Worm (Caenorhabditis elegans) whole organism, late embryonic: ENCODE data around the gene F16G10.6.

Source experiments
- C08G9.2 ChIP-seq: sonication (generic microtip); optimal IDR thresholded peaks from 2 replicates; lab custom pipeline; 2016; ENCODE audit warnings: mild to moderate bottlenecking, missing genetic modification characterization, moderate library complexity, missing compliant biosample characterization
- F13H6.1 ChIP-seq: sonication (generic microtip); optimal IDR thresholded peaks from 2 replicates; lab custom pipeline; 2016; ENCODE audit warnings: missing genetic modification characterization, missing compliant biosample characterization
- ceh-2 ChIP-seq: sonication (generic microtip); optimal IDR thresholded peaks from 2 replicates; lab custom pipeline; 2016; ENCODE audit warnings: missing genotype, missing genetic modification characterization, missing compliant biosample characterization
- ceh-24 ChIP-seq: sonication (generic microtip); optimal IDR thresholded peaks from 2 replicates; lab custom pipeline; 2016; ENCODE audit warnings: mild to moderate bottlenecking, missing genetic modification characterization, missing compliant biosample characterization
- ceh-30 ChIP-seq: fragments of 150-350 bp; optimal IDR thresholded peaks from 2 replicates; lab custom pipeline; 2014; ENCODE audit warnings: missing biosample characterization, missing genetic modification characterization
- ceh-48 ChIP-seq: sonication (generic microtip); optimal IDR thresholded peaks from 2 replicates; lab custom pipeline; 2016; ENCODE audit warnings: missing genetic modification characterization, inconsistent platforms, missing compliant biosample characterization
- ceh-9 ChIP-seq: sonication (generic microtip); optimal IDR thresholded peaks from 2 replicates; lab custom pipeline; 2016; ENCODE audit warnings: mild to moderate bottlenecking, missing genetic modification characterization, inconsistent platforms, missing compliant biosample characterization
- dmd-4 ChIP-seq: sonication (generic microtip); optimal IDR thresholded peaks from 2 replicates; lab custom pipeline; 2016; ENCODE audit warnings: borderline replicate concordance, missing genetic modification characterization, missing compliant biosample characterization
- dve-1 ChIP-seq: sonication (generic microtip); optimal IDR thresholded peaks from 2 replicates; lab custom pipeline; 2017; ENCODE audit warnings: antibody characterized with exemption, mild to moderate bottlenecking, missing genetic modification characterization, missing compliant biosample characterization
- elt-2 ChIP-seq: sonication (generic microtip); optimal IDR thresholded peaks from 2 replicates; lab custom pipeline; 2016; ENCODE audit warnings: missing genetic modification reagents, missing genetic modification characterization, missing compliant biosample characterization
- hlh-15 ChIP-seq: sonication (generic microtip); optimal IDR thresholded peaks from 2 replicates; lab custom pipeline; 2016; ENCODE audit warnings: missing genetic modification characterization, missing compliant biosample characterization
- hlh-30 ChIP-seq: sonication (generic microtip); optimal IDR thresholded peaks from 2 replicates; lab custom pipeline; 2017; ENCODE audit warnings: antibody characterized with exemption, missing genetic modification characterization, missing compliant biosample characterization; ENCODE audit not compliant: insufficient read depth
- hlh-6 ChIP-seq: sonication (generic microtip); optimal IDR thresholded peaks from 2 replicates; lab custom pipeline; 2016; ENCODE audit warnings: missing genotype, missing genetic modification characterization, missing compliant biosample characterization
- hlh-8 ChIP-seq: sonication (generic microtip); optimal IDR thresholded peaks from 2 replicates; lab custom pipeline; 2016; ENCODE audit warnings: missing genotype, missing genetic modification characterization, missing compliant biosample characterization
- lim-6 ChIP-seq: sonication (generic microtip); optimal IDR thresholded peaks from 2 replicates; lab custom pipeline; 2016; ENCODE audit warnings: missing genetic modification characterization, missing compliant biosample characterization
- madf-2 ChIP-seq: sonication (generic microtip); optimal IDR thresholded peaks from 2 replicates; lab custom pipeline; 2017; ENCODE audit warnings: missing genetic modification characterization, missing compliant biosample characterization
- mec-3 ChIP-seq: sonication (generic microtip); optimal IDR thresholded peaks from 2 replicates; lab custom pipeline; 2016; ENCODE audit warnings: borderline replicate concordance, missing genetic modification characterization, missing compliant biosample characterization
- nfya-1 ChIP-seq: sonication (generic microtip); optimal IDR thresholded peaks from 2 replicates; lab custom pipeline; 2017; ENCODE audit warnings: missing genetic modification characterization, mild to moderate bottlenecking, missing compliant biosample characterization, antibody characterized with exemption, moderate library complexity
- nhr-11 ChIP-seq: fragments of 150-350 bp; optimal IDR thresholded peaks from 2 replicates; lab custom pipeline; 2014; ENCODE audit warnings: missing biosample characterization, missing genetic modification characterization
- odd-2 ChIP-seq: sonication (generic microtip); optimal IDR thresholded peaks from 2 replicates; lab custom pipeline; 2017; ENCODE audit warnings: antibody characterized with exemption, mild to moderate bottlenecking, missing genetic modification characterization, missing compliant biosample characterization
- pag-3 ChIP-seq: sonication (generic microtip); optimal IDR thresholded peaks from 2 replicates; lab custom pipeline; 2016; ENCODE audit warnings: missing compliant biosample characterization, missing genetic modification characterization, borderline replicate concordance
- pha-2 ChIP-seq: sonication (generic microtip); optimal IDR thresholded peaks from 2 replicates; lab custom pipeline; 2017; ENCODE audit warnings: mild to moderate bottlenecking, missing genetic modification characterization, missing compliant biosample characterization
- pha-4 ChIP-seq: fragments of 150-350 bp; optimal IDR thresholded peaks from 2 replicates; lab custom pipeline; 2018; ENCODE audit warnings: missing biosample characterization, missing genetic modification reagents, missing genetic modification characterization
- ref-2 ChIP-seq: sonication (generic microtip); optimal IDR thresholded peaks from 2 replicates; lab custom pipeline; 2016; ENCODE audit warnings: missing genetic modification characterization, missing compliant biosample characterization
- sdc-2 ChIP-seq: sonication (generic microtip); optimal IDR thresholded peaks from 2 replicates; lab custom pipeline; 2016; ENCODE audit warnings: missing genotype, missing genetic modification characterization, missing compliant biosample characterization
- sox-2 ChIP-seq: fragments of 200-800 bp; sonication (Bioruptor generic); IDR thresholded peaks from 2 replicates; pipeline ENCODE4 v1.3.6; 2022; ENCODE audit warnings: missing genetic modification reagents, missing genetic modification characterization, missing compliant biosample characterization
- sox-4 ChIP-seq: sonication (generic microtip); optimal IDR thresholded peaks from 2 replicates; lab custom pipeline; 2017; ENCODE audit warnings: mild to moderate bottlenecking, missing genetic modification characterization, inconsistent platforms, missing compliant biosample characterization
- syd-9 ChIP-seq: sonication (generic microtip); optimal IDR thresholded peaks from 2 replicates; lab custom pipeline; 2016; ENCODE audit warnings: mild to moderate bottlenecking, missing genetic modification characterization, moderate library complexity, missing compliant biosample characterization
- tbx-2 ChIP-seq: sonication (generic microtip); optimal IDR thresholded peaks from 2 replicates; lab custom pipeline; 2016; ENCODE audit warnings: missing genetic modification characterization, missing compliant biosample characterization
- ttx-3 ChIP-seq: sonication (generic microtip); optimal IDR thresholded peaks from 2 replicates; lab custom pipeline; 2016; ENCODE audit warnings: missing genetic modification reagents, missing genetic modification characterization, missing compliant biosample characterization
- unc-55 ChIP-seq: sonication (generic microtip); optimal IDR thresholded peaks from 2 replicates; lab custom pipeline; 2017; ENCODE audit warnings: missing biosample characterization, missing genetic modification reagents, missing genetic modification characterization
- unc-86 ChIP-seq: sonication (generic microtip); optimal IDR thresholded peaks from 2 replicates; lab custom pipeline; 2016; ENCODE audit warnings: missing genetic modification characterization, missing compliant biosample characterization
- zip-5 ChIP-seq: sonication (generic microtip); optimal IDR thresholded peaks from 2 replicates; lab custom pipeline; 2016; ENCODE audit warnings: missing genetic modification characterization, missing compliant biosample characterization
- ztf-16 ChIP-seq: sonication (generic microtip); optimal IDR thresholded peaks from 2 replicates; lab custom pipeline; 2017; ENCODE audit warnings: missing genetic modification characterization, missing compliant biosample characterization

The F16G10.6 gene

ce11 chrII:2336177-2336576 lies 41.5 kb downstream of the F16G10.6 start:
- TF ChIP-seq dve-1 (tag; lab: Kevin White, UChicago) (peak; percentile 60), ceh-9 (no peak)

ce11 chrII:2335572-2335971 lies 42.1 kb downstream of the F16G10.6 start, which contains the start of gene F43C11.7:
TSS of gene F43C11.7 (plus strand) at chrII:2335897.
- TF ChIP-seq ceh-48: no peak
- no peak for TF ChIP-seq mec-3 (tag; lab: Kevin White, UChicago)
- no peak for TF ChIP-seq dve-1 (tag; lab: Kevin White, UChicago)
- TF ChIP-seq syd-9: no peak
- TF ChIP-seq hlh-15 (tag; lab: Kevin White, UChicago): no peak
- no peak for TF ChIP-seq hlh-6
- no peak for TF ChIP-seq hlh-30 (tag; lab: Kevin White, UChicago)
- no peak for TF ChIP-seq nfya-1 (tag; lab: Kevin White, UChicago)
- TF ChIP-seq ceh-24 (tag; lab: Kevin White, UChicago): no peak
- TF ChIP-seq sox-4 (tag; lab: Kevin White, UChicago): no peak
- no peak for TF ChIP-seq ztf-16 (tag; lab: Kevin White, UChicago)
- no peak for TF ChIP-seq sox-2 (GFP tag; lab: Robert Waterston, UW)
- no peak for TF ChIP-seq sdc-2 (tag; lab: Kevin White, UChicago)
- no peak for TF ChIP-seq tbx-2 (tag; lab: Kevin White, UChicago)
- TF ChIP-seq pha-4 (tag; lab: Kevin White, UChicago): no peak
- TF ChIP-seq, all 69 proteins: peak for 0

ce11 chrII:2332220-2332619 lies 45.4 kb downstream of the F16G10.6 start, which contains the start of gene F43C11.8:
TSS of gene F43C11.8 (plus strand) at chrII:2332520.
- TF ChIP-seq dmd-4 (tag; lab: Kevin White, UChicago) (no peak), ceh-30 (no peak), elt-2 (tag; lab: Kevin White, UChicago) (no peak), F13H6.1 (tag; lab: Kevin White, UChicago) (no peak), tbx-2 (tag; lab: Kevin White, UChicago) (no peak), ref-2 (no peak), madf-2 (tag; lab: Kevin White, UChicago) (no peak), unc-86 (tag; lab: Kevin White, UChicago) (no peak), C08G9.2 (tag; lab: Kevin White, UChicago) (no peak), lim-6 (tag; lab: Kevin White, UChicago) (no peak), pha-4 (tag; lab: Kevin White, UChicago) (no peak), sox-2 (GFP tag; lab: Robert Waterston, UW) (no peak), mec-3 (tag; lab: Kevin White, UChicago) (no peak)
- TF ChIP-seq, all 69 proteins: peak for 0

ce11 chrII:2330462-2330861 lies 47.2 kb downstream of the F16G10.6 start:
- no peak for TF ChIP-seq pha-2
- no peak for TF ChIP-seq pag-3 (tag; lab: Kevin White, UChicago)
- no peak for TF ChIP-seq unc-86 (tag; lab: Kevin White, UChicago)
- no peak for TF ChIP-seq tbx-2 (tag; lab: Kevin White, UChicago)

- TF ChIP-seq ceh-2 (no peak), ceh-48 (no peak), ttx-3 (tag; lab: Kevin White, UChicago) (no peak), nhr-11 (tag; lab: Kevin White, UChicago) (no peak), pag-3 (tag; lab: Kevin White, UChicago) (no peak), madf-2 (tag; lab: Kevin White, UChicago) (no peak), tbx-2 (tag; lab: Kevin White, UChicago) (no peak), unc-55 (GFP tag; lab: Kevin White, UChicago) (no peak), odd-2 (tag; lab: Kevin White, UChicago) (no peak), sox-2 (GFP tag; lab: Robert Waterston, UW) (no peak), hlh-8 (tag; lab: Kevin White, UChicago) (no peak), ceh-30 (no peak), zip-5 (tag; lab: Kevin White, UChicago) (no peak)
These were observed 48.6 kb downstream of the F16G10.6 start, which contains the start of the genes ZK1240.8 and ZK1240.1 for ce11 chrII:2328963-2329442. TSS of gene ZK1240.8 (minus strand) at chrII:2329063. TSS of gene ZK1240.1 (plus strand) at chrII:2329392.
